Worm (Caenorhabditis elegans) whole organism, midembryonic: ENCODE data around the gene unc-1.

ENCODE experiments used
- T22C8.4 ChIP-seq: fragments of 200-800 bp; sonication (Bioruptor generic); IDR thresholded peaks from 2 replicates; pipeline ENCODE4 v1.3.6; 2022; ENCODE audit warnings: missing genetic modification characterization, missing compliant biosample characterization
- cog-1 ChIP-seq: sonication (generic microtip); optimal IDR thresholded peaks from 2 replicates; lab custom pipeline; 2016; ENCODE audit warnings: missing genetic modification characterization, missing compliant biosample characterization
- klf-2 ChIP-seq: fragments of 200-800 bp; sonication (Bioruptor generic); conservative IDR thresholded peaks from 2 replicates; pipeline ENCODE4 v1.3.6; 2022; ENCODE audit warnings: missing genetic modification reagents, missing genetic modification characterization, missing compliant biosample characterization
- med-1 ChIP-seq: sonication (generic microtip); optimal IDR thresholded peaks from 2 replicates; lab custom pipeline; 2017; ENCODE audit warnings: missing genetic modification characterization, mild to moderate bottlenecking, missing compliant biosample characterization, antibody characterized with exemption, missing genetic modification reagents; ENCODE audit not compliant: insufficient read depth
- ref-1 ChIP-seq: fragments of 200-800 bp; sonication (Bioruptor generic); conservative IDR thresholded peaks from 2 replicates; pipeline ENCODE4 v1.3.6; 2022; ENCODE audit warnings: missing genetic modification reagents, missing genetic modification characterization, missing compliant biosample characterization
- tab-1 ChIP-seq: fragments of 200-800 bp; sonication (Bioruptor generic); IDR thresholded peaks from 2 replicates; pipeline ENCODE4 v1.3.6; 2022; ENCODE audit warnings: missing genetic modification characterization, missing compliant biosample characterization
- ztf-23 ChIP-seq: fragments of 200-800 bp; sonication (Bioruptor generic); IDR thresholded peaks from 2 replicates; pipeline ENCODE4 v1.3.6; 2022; ENCODE audit warnings: missing genetic modification reagents, missing genetic modification characterization, missing compliant biosample characterization
- ztf-29 ChIP-seq: fragments of 200-800 bp; sonication (Bioruptor generic); IDR thresholded peaks from 2 replicates; pipeline ENCODE4 v1.3.6; 2022; ENCODE audit warnings: missing genetic modification reagents, missing genetic modification characterization, missing compliant biosample characterization

DNA sequence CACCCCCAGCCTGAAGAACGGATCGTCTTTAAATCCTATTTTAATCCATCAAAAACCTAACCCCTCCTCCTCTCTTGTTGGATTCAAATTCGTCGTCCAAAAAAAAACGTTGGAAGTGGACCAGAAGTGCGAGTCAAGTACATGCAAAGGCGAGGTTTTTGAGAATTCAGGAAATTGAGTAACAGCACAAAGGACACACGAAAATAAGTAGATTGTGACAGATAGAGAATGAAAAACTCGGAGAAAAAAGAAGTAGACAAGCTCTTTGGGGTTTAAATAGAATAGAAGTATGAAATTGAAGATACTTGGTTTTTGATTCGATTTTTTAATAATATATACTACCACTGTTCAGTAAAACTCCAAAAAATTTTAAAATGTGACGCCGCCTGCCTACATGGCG is 47.5 kb downstream of the unc-1 start:
- TF ChIP-seq cog-1 (tag; lab: Kevin White, UChicago), result no peak
- TF ChIP-seq tab-1 (GFP tag; lab: Robert Waterston, UW), result no peak
- no peak for TF ChIP-seq ztf-29
- no peak for TF ChIP-seq T22C8.4 (GFP tag; lab: Robert Waterston, UW)
- no peak for TF ChIP-seq klf-2
- no peak for TF ChIP-seq ref-1 (GFP tag; lab: Robert Waterston, UW)
- TF ChIP-seq ztf-23 (GFP tag; lab: Robert Waterston, UW), result no peak
- no peak for TF ChIP-seq med-1 (GFP tag; lab: Kevin White, UChicago)
